Fruit fly (Drosophila melanogaster): ENCODE data around the gene unc80.

DNA sequence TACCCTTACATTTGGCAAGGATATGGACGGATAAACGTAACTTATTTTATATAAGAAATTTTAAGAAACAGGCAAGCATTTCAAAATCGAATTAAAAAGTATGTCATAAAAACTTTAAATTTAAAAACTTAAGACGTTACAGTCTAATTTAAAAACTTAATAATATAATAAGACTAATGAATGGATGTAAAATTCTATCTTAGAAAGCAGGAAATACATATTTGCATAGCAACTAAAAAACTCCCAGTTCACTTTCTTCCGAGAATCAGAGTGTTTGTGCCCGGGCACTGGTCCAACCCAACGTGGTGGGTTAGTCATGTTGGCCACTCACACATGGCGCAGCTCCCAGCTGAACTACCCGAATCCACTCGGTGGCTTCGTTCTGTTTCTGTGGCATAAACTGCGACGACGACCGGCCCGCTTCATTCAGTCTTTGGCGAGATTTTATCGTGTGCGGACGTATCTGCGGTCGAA lies 23.3 kb downstream of the unc80 start, which contains the start of gene CG12880:
- TF ChIP-seq EcR (GFP tag; optimal IDR thresholded peaks at IDR 0.05) (no peak), pan (optimal IDR thresholded peaks at IDR 0.05) (no peak), usp (GFP tag; optimal IDR thresholded peaks at IDR 0.05) (no peak), psq (optimal IDR thresholded peaks at IDR 0.05) (no peak), CG8478 (optimal IDR thresholded peaks at IDR 0.05) (no peak)
